Worm (Caenorhabditis elegans): Measurements from ENCODE around the gene srxa-19.

- TF ChIP-seq R02D3.7 (tag; optimal IDR thresholded peaks at IDR 0.05) (no peak), nhr-10 (tag; optimal IDR thresholded peaks at IDR 0.05) (no peak), sma-9 (GFP tag; optimal IDR thresholded peaks at IDR 0.05) (no peak), sma-9 (tag; optimal IDR thresholded peaks at IDR 0.05) (no peak), aly-2 (tag; optimal IDR thresholded peaks at IDR 0.05) (no peak), nhr-12 (tag; optimal IDR thresholded peaks at IDR 0.05) (no peak), zag-1 (tag; optimal IDR thresholded peaks at IDR 0.05) (no peak), fos-1 (tag; optimal IDR thresholded peaks at IDR 0.05) (no peak), egl-27 (tag; optimal IDR thresholded peaks at IDR 0.05) (no peak), ztf-11 (tag; optimal IDR thresholded peaks at IDR 0.05) (no peak), nhr-237 (tag; optimal IDR thresholded peaks at IDR 0.05) (no peak), nhr-23 (tag; optimal IDR thresholded peaks at IDR 0.05) (no peak), ceh-82 (tag; optimal IDR thresholded peaks at IDR 0.05) (no peak), lin-13 (GFP tag; optimal IDR thresholded peaks at IDR 0.05) (no peak)
Measured at ce11 chrV:10145653-10146052, 23.1 kb upstream of the srxa-19 start, which contains the start of gene C51E3.9.

All from whole organism, L2 larva.